Fruit fly (Drosophila melanogaster) whole organism, embryonic: ENCODE results near the gene DENR.

Source experiments
- ATbp ChIP-seq: fragments of 200-800 bp; sonication (Bioruptor generic); optimal IDR thresholded peaks from 2 replicates; lab custom pipeline; 2017; ENCODE audit warnings: missing biosample characterization, mild to moderate bottlenecking, missing genetic modification characterization, missing genetic modification reagents
- Adf1 ChIP-seq: fragments of 200-800 bp; sonication (Bioruptor generic); IDR thresholded peaks from 2 replicates; pipeline ENCODE4 v1.3.6; 2022; ENCODE audit warnings: missing biosample characterization, missing genetic modification characterization
- Bdp1 ChIP-seq: fragments of 200-800 bp; sonication (Bioruptor generic); optimal IDR thresholded peaks from 3 replicates; lab custom pipeline; 2016; ENCODE audit warnings: missing biosample characterization, missing genetic modification characterization
- CG10979 ChIP-seq: fragments of 200-800 bp; sonication (Bioruptor generic); optimal IDR thresholded peaks from 2 replicates; lab custom pipeline; 2018; ENCODE audit warnings: missing biosample characterization, mild to moderate bottlenecking, missing genetic modification characterization, moderate library complexity
- CG12299 ChIP-seq: fragments of 200-800 bp; sonication (Bioruptor generic); optimal IDR thresholded peaks from 2 replicates; lab custom pipeline; 2018; ENCODE audit warnings: missing biosample characterization, mild to moderate bottlenecking, missing genetic modification characterization
- CG12391 ChIP-seq: fragments of 200-800 bp; sonication (Bioruptor generic); optimal IDR thresholded peaks from 3 replicates; lab custom pipeline; 2018; ENCODE audit warnings: missing biosample characterization, mild to moderate bottlenecking, missing genetic modification characterization, moderate library complexity
- CG13424 ChIP-seq: fragments of 200-800 bp; sonication (Bioruptor generic); optimal IDR thresholded peaks from 2 replicates; lab custom pipeline; 2019; ENCODE audit warnings: missing biosample characterization, mild to moderate bottlenecking, missing genetic modification characterization, moderate library complexity
- CG13624 ChIP-seq: fragments of 200-800 bp; sonication (Bioruptor generic); optimal IDR thresholded peaks from 2 replicates; lab custom pipeline; 2016; ENCODE audit warnings: missing biosample characterization, missing genetic modification characterization
- CG15269 ChIP-seq: fragments of 200-800 bp; sonication (Bioruptor generic); optimal IDR thresholded peaks from 2 replicates; lab custom pipeline; 2018; ENCODE audit warnings: missing biosample characterization, mild to moderate bottlenecking, missing genetic modification characterization, moderate library complexity
- CG16813 ChIP-seq: fragments of 200-800 bp; sonication (Bioruptor generic); IDR thresholded peaks from 3 replicates; pipeline ENCODE4 v1.3.6; 2022; ENCODE audit warnings: missing biosample characterization, missing genetic modification characterization; ENCODE audit not compliant: partially characterized antibody
- CG17361 ChIP-seq: fragments of 200-800 bp; sonication (Bioruptor generic); IDR thresholded peaks from 3 replicates; pipeline ENCODE4 v1.3.6; 2022; ENCODE audit warnings: missing biosample characterization, missing genetic modification characterization
- CG17568 ChIP-seq: fragments of 200-800 bp; sonication (Bioruptor generic); optimal IDR thresholded peaks from 2 replicates; lab custom pipeline; 2018; ENCODE audit warnings: missing biosample characterization, mild to moderate bottlenecking, missing genetic modification characterization, moderate library complexity
- CG17829 ChIP-seq: fragments of 200-800 bp; optimal IDR thresholded peaks from 2 replicates; lab custom pipeline; 2019; ENCODE audit warnings: missing biosample characterization, mild to moderate bottlenecking, missing genetic modification characterization, moderate library complexity
- CG18011 ChIP-seq: fragments of 200-800 bp; sonication (Bioruptor generic); optimal IDR thresholded peaks from 2 replicates; lab custom pipeline; 2017; ENCODE audit warnings: missing biosample characterization, missing genetic modification characterization, mild to moderate bottlenecking, moderate library complexity, missing genotype
- CG2678 ChIP-seq: fragments of 200-800 bp; sonication (Bioruptor generic); optimal IDR thresholded peaks from 3 replicates; lab custom pipeline; 2019; ENCODE audit warnings: missing biosample characterization, mild to moderate bottlenecking, missing genetic modification characterization, moderate library complexity
- CG3163 ChIP-seq: fragments of 200-800 bp; sonication (Bioruptor generic); optimal IDR thresholded peaks from 3 replicates; lab custom pipeline; 2016; ENCODE audit warnings: missing biosample characterization, missing genetic modification characterization
- CG3281 ChIP-seq: fragments of 200-800 bp; sonication (Bioruptor generic); optimal IDR thresholded peaks from 3 replicates; lab custom pipeline; 2017; ENCODE audit warnings: missing biosample characterization, mild to moderate bottlenecking, missing genetic modification characterization
- CG7839 ChIP-seq: fragments of 200-800 bp; sonication (Bioruptor generic); optimal IDR thresholded peaks from 3 replicates; lab custom pipeline; 2018; ENCODE audit warnings: missing biosample characterization, mild to moderate bottlenecking, missing genetic modification characterization, moderate library complexity
- CG7928 ChIP-seq: fragments of 200-800 bp; sonication (Bioruptor generic); optimal IDR thresholded peaks from 2 replicates; lab custom pipeline; 2017; ENCODE audit warnings: missing biosample characterization, mild to moderate bottlenecking, missing genetic modification characterization
- CG8388 ChIP-seq: fragments of 200-800 bp; sonication (Bioruptor generic); optimal IDR thresholded peaks from 2 replicates; lab custom pipeline; 2019; ENCODE audit warnings: missing biosample characterization, mild to moderate bottlenecking, missing genetic modification characterization, moderate library complexity
- CG8924 ChIP-seq: fragments of 200-800 bp; optimal IDR thresholded peaks from 3 replicates; lab custom pipeline; 2019; ENCODE audit warnings: missing biosample characterization, mild to moderate bottlenecking, missing genetic modification characterization, moderate library complexity
- CG8944 ChIP-seq: fragments of 200-800 bp; sonication (Bioruptor generic); optimal IDR thresholded peaks from 3 replicates; lab custom pipeline; 2016; ENCODE audit warnings: missing biosample characterization, missing genetic modification characterization
- CG9727 ChIP-seq: fragments of 200-800 bp; sonication (Bioruptor generic); optimal IDR thresholded peaks from 3 replicates; lab custom pipeline; 2017; ENCODE audit warnings: missing biosample characterization, mild to moderate bottlenecking, missing genetic modification characterization
- CoRest ChIP-seq: fragments of 200-800 bp; sonication (Bioruptor generic); optimal IDR thresholded peaks from 3 replicates; lab custom pipeline; 2018; ENCODE audit warnings: missing biosample characterization, mild to moderate bottlenecking, missing genetic modification characterization, moderate library complexity
- Dip2 ChIP-seq: fragments of 200-800 bp; sonication (Bioruptor generic); IDR thresholded peaks from 2 replicates; pipeline ENCODE4 v1.3.6; 2022; ENCODE audit warnings: missing biosample characterization, missing genetic modification characterization
- Drgx ChIP-seq: fragments of 200-800 bp; sonication (Bioruptor generic); IDR thresholded peaks from 2 replicates; pipeline ENCODE4 v1.3.6; 2022; ENCODE audit warnings: missing biosample characterization, missing genetic modification characterization
- E2f1 ChIP-seq: fragments of 200-800 bp; sonication (Bioruptor generic); IDR thresholded peaks from 2 replicates; pipeline ENCODE4 v1.3.6; 2022; ENCODE audit warnings: missing biosample characterization, missing genetic modification characterization
- Hr39 ChIP-seq: fragments of >200 bp; optimal IDR thresholded peaks from 2 replicates; lab custom pipeline; 2017
- Hr51 ChIP-seq, 2 experiments: fragments of 200-800 bp; sonication (Bioruptor generic); optimal IDR thresholded peaks; 2 replicates in 1 of 2; 3 replicates in 1 of 2; lab custom pipeline; 2016 to 2018; ENCODE audit warnings: missing biosample characterization in 2 of 2, missing genetic modification characterization in 2 of 2, mild to moderate bottlenecking in 1 of 2, moderate library complexity in 1 of 2
- Med ChIP-seq: fragments of 200-800 bp; sonication (Bioruptor generic); peaks from one replicate; lab custom pipeline; 2016; ENCODE audit warnings: missing biosample characterization, missing genetic modification characterization, mild to moderate bottlenecking, inconsistent platforms, moderate library complexity
- Oli ChIP-seq: fragments of 200-800 bp; sonication (Bioruptor generic); optimal IDR thresholded peaks from 2 replicates; lab custom pipeline; 2018; ENCODE audit warnings: missing biosample characterization, mild to moderate bottlenecking, missing genetic modification characterization, moderate library complexity
- Ptx1 ChIP-seq: fragments of 200-800 bp; sonication (Bioruptor generic); IDR thresholded peaks from 2 replicates; pipeline ENCODE4 v1.3.6; 2022; ENCODE audit warnings: missing biosample characterization, missing genetic modification characterization
- Sox100B ChIP-seq: fragments of 200-800 bp; sonication (Bioruptor generic); optimal IDR thresholded peaks from 3 replicates; lab custom pipeline; 2018; ENCODE audit warnings: missing biosample characterization, mild to moderate bottlenecking, missing genetic modification characterization
- Ssrp ChIP-seq: fragments of 200-800 bp; sonication (Bioruptor generic); optimal IDR thresholded peaks from 2 replicates; lab custom pipeline; 2018; ENCODE audit warnings: missing biosample characterization, mild to moderate bottlenecking, missing genetic modification characterization, moderate library complexity
- Xbp1 ChIP-seq: fragments of 200-800 bp; sonication (Bioruptor generic); optimal IDR thresholded peaks from 3 replicates; lab custom pipeline; 2016; ENCODE audit warnings: missing biosample characterization, mild to moderate bottlenecking, missing genetic modification characterization
- Xrp1 ChIP-seq: fragments of 200-800 bp; sonication (Bioruptor generic); IDR thresholded peaks from 2 replicates; pipeline ENCODE4 v1.3.6; 2022; ENCODE audit warnings: missing biosample characterization, missing genetic modification characterization
- bsh ChIP-seq, 2 experiments: fragments of 200-800 bp; sonication (Bioruptor generic); optimal IDR thresholded peaks; 2 replicates each; lab custom pipeline; 2017 to 2018; ENCODE audit warnings: mild to moderate bottlenecking in 2 of 2, missing biosample characterization in 2 of 2, missing genetic modification characterization in 2 of 2, moderate library complexity in 1 of 2
- dmrt11E ChIP-seq: fragments of 200-800 bp; sonication (Bioruptor generic); optimal IDR thresholded peaks from 3 replicates; lab custom pipeline; 2018; ENCODE audit warnings: missing biosample characterization, mild to moderate bottlenecking, missing genetic modification characterization, moderate library complexity
- dmrt99B ChIP-seq: fragments of 200-800 bp; sonication (Bioruptor generic); optimal IDR thresholded peaks from 2 replicates; lab custom pipeline; 2018; ENCODE audit warnings: missing biosample characterization, mild to moderate bottlenecking, missing genetic modification characterization, moderate library complexity
- gce ChIP-seq: fragments of 200-800 bp; sonication (Bioruptor generic); IDR thresholded peaks from 3 replicates; pipeline ENCODE4 v1.3.6; 2022; ENCODE audit warnings: missing biosample characterization, missing genetic modification characterization
- gem ChIP-seq: fragments of 200-800 bp; sonication (Bioruptor generic); optimal IDR thresholded peaks from 2 replicates; lab custom pipeline; 2019; ENCODE audit warnings: missing biosample characterization, mild to moderate bottlenecking, missing genetic modification characterization, moderate library complexity
- grau ChIP-seq: fragments of 200-800 bp; optimal IDR thresholded peaks from 3 replicates; lab custom pipeline; 2019; ENCODE audit warnings: missing biosample characterization, mild to moderate bottlenecking, missing genetic modification characterization, moderate library complexity
- lbe ChIP-seq: fragments of 200-800 bp; sonication (Bioruptor generic); optimal IDR thresholded peaks from 2 replicates; lab custom pipeline; 2016; ENCODE audit warnings: missing biosample characterization, mild to moderate bottlenecking, missing genetic modification characterization
- nau ChIP-seq: fragments of 200-800 bp; sonication (Bioruptor generic); optimal IDR thresholded peaks from 3 replicates; lab custom pipeline; 2017; ENCODE audit warnings: missing biosample characterization, mild to moderate bottlenecking, missing genetic modification characterization, missing genetic modification reagents
- nmo ChIP-seq: fragments of 200-800 bp; sonication (Bioruptor generic); optimal IDR thresholded peaks from 2 replicates; lab custom pipeline; 2018; ENCODE audit warnings: missing biosample characterization, mild to moderate bottlenecking, missing genetic modification characterization, moderate library complexity
- nom ChIP-seq: fragments of 200-800 bp; sonication (Bioruptor generic); optimal IDR thresholded peaks from 2 replicates; lab custom pipeline; 2017; ENCODE audit warnings: missing biosample characterization, missing genetic modification characterization, mild to moderate bottlenecking, moderate library complexity, missing genetic modification reagents
- repo ChIP-seq: fragments of 200-800 bp; sonication (Bioruptor generic); optimal IDR thresholded peaks from 2 replicates; lab custom pipeline; 2016; ENCODE audit warnings: missing biosample characterization, missing genetic modification characterization
- seq ChIP-seq: fragments of 200-800 bp; sonication (Bioruptor generic); IDR thresholded peaks from 2 replicates; pipeline ENCODE4 v1.3.6; 2022; ENCODE audit warnings: missing biosample characterization, missing genetic modification characterization
- unpg ChIP-seq: fragments of 200-800 bp; sonication (Bioruptor generic); optimal IDR thresholded peaks from 3 replicates; lab custom pipeline; 2018; ENCODE audit warnings: missing biosample characterization, mild to moderate bottlenecking, missing genetic modification characterization, moderate library complexity
- wek ChIP-seq: fragments of 200-800 bp; sonication (Bioruptor generic); optimal IDR thresholded peaks from 3 replicates; lab custom pipeline; 2018; ENCODE audit warnings: missing biosample characterization, mild to moderate bottlenecking, missing genetic modification characterization, moderate library complexity

The DENR gene

DNA sequence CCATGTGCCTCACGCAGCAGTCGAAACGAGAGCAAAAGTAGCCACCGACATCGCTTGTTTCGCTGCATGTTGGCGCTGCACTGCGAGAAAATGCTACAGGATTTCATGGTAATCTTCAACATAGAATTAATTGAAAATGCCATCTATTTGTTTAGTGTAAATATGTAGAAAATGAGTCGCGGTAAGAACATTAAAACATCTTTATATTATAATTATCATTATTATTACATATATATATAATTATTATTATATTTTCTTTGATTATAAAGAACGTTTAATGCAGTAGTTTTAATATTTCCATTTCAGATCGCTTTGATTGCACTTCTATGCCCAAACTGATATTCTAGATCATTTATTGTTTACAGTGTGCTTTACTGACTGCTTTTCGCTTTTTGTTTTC lies 13.3 kb downstream of the DENR start (continued):
- no peak for TF ChIP-seq CG3281 (GFP tag; lab: Kevin White, UChicago)
- no peak for TF ChIP-seq Hr39 (lab: Kevin White, UChicago)
- TF ChIP-seq Dip2: no peak
- TF ChIP-seq CG3163 (GFP tag; lab: Kevin White, UChicago): no peak
- TF ChIP-seq CG15269 (tag; lab: Kevin White, UChicago): peak; percentile 3
- peak; percentile 37 for TF ChIP-seq CG12391
- TF ChIP-seq CG7839 (tag; lab: Kevin White, UChicago): peak; percentile 19
- TF ChIP-seq lbe (GFP tag; lab: Kevin White, UChicago): no peak
- TF ChIP-seq CG13624 (GFP tag; lab: Kevin White, UChicago): no peak
- TF ChIP-seq CG8944: no peak
- peak; percentile 53; the same call in 1 of the 2 replicates for TF ChIP-seq Drgx (GFP tag; lab: Robert Waterston, UW)
- TF ChIP-seq dmrt99B (tag; lab: Kevin White, UChicago): peak; percentile 43
- peak; percentile 11 for TF ChIP-seq CG13424
- peak; percentile 1 for TF ChIP-seq CG17829 (tag; lab: Kevin White, UChicago)
- TF ChIP-seq CG17361: peak; percentile 35; the same call in 1 of the 3 replicates
- no peak for TF ChIP-seq CG18011
- peak; percentile 16 for TF ChIP-seq Ssrp (tag; lab: Kevin White, UChicago)
- peak; percentile 3 for TF ChIP-seq grau (tag; lab: Kevin White, UChicago)
- TF ChIP-seq Hr51 (GFP tag; optimal IDR thresholded peaks at IDR 0.05; lab: Kevin White, UChicago): peak in 1 of 2 experiments; percentile 17
- TF ChIP-seq CG16813 (GFP tag; lab: Robert Waterston, UW): no peak
- peak; percentile 16 for TF ChIP-seq Sox100B (GFP tag; lab: Kevin White, UChicago)
- no peak for TF ChIP-seq seq (GFP tag; lab: Robert Waterston, UW)
- no peak for TF ChIP-seq Xbp1
- TF ChIP-seq CG7928 (GFP tag; lab: Kevin White, UChicago): no peak
- no peak for TF ChIP-seq repo (GFP tag; lab: Kevin White, UChicago)
- peak; percentile 33 for TF ChIP-seq ATbp (GFP tag; lab: Kevin White, UChicago)
- peak; percentile 19 for TF ChIP-seq CG8388 (GFP tag; lab: Kevin White, UChicago)
- no peak for TF ChIP-seq nau (GFP tag; lab: Kevin White, UChicago)
- TF ChIP-seq bsh (GFP tag; optimal IDR thresholded peaks at IDR 0.05; lab: Kevin White, UChicago): peak in 1 of 2 experiments; percentile 46
- peak; percentile 39 for TF ChIP-seq nmo (GFP tag; lab: Kevin White, UChicago)
- no peak for TF ChIP-seq Adf1 (GFP tag; lab: Robert Waterston, UW)
- no peak for TF ChIP-seq nom
- no peak for TF ChIP-seq E2f1
- TF ChIP-seq unpg (GFP tag; lab: Kevin White, UChicago): peak; percentile 6
- TF ChIP-seq CG10979 (tag; lab: Kevin White, UChicago): peak; percentile 38
- TF ChIP-seq CoRest (tag; lab: Kevin White, UChicago): peak; percentile 12
- TF ChIP-seq wek (GFP tag; lab: Kevin White, UChicago): no peak
- peak; percentile 8 for TF ChIP-seq CG8924 (tag; lab: Kevin White, UChicago)
- peak; percentile 60 for TF ChIP-seq gem (tag; lab: Kevin White, UChicago)
- no peak for TF ChIP-seq CG17568 (GFP tag; lab: Kevin White, UChicago)
- TF ChIP-seq Med (GFP tag; lab: Kevin White, UChicago): peak; percentile 5
- TF ChIP-seq Bdp1 (GFP tag; lab: Kevin White, UChicago): no peak
- no peak for TF ChIP-seq CG9727 (GFP tag; lab: Kevin White, UChicago)
- 0 out of 2 replicates have a peak, but pooled peaks have one; percentile 21 for TF ChIP-seq Ptx1
- peak; percentile 38 for TF ChIP-seq Oli (tag; lab: Kevin White, UChicago)
- peak; percentile 14 for TF ChIP-seq CG2678 (tag; lab: Kevin White, UChicago)
- TF ChIP-seq gce: no peak
- no peak for TF ChIP-seq CG12299
- no peak for TF ChIP-seq Xrp1
- peak; percentile 16 for TF ChIP-seq dmrt11E
